Worm (Caenorhabditis elegans) whole organism, early embryonic: ENCODE data around the gene M05D6.1.

Experiments
- ama-1 ChIP-seq: fragments of 150-350 bp; optimal IDR thresholded peaks from 2 replicates; lab custom pipeline; 2014
- ets-7 ChIP-seq: sonication (generic microtip); optimal IDR thresholded peaks from 2 replicates; lab custom pipeline; 2016; ENCODE audit warnings: missing genotype, missing genetic modification characterization, missing compliant biosample characterization
- flt-1 ChIP-seq: fragments of 200-800 bp; sonication (Bioruptor generic); IDR thresholded peaks from 2 replicates; pipeline ENCODE4 v1.3.6; 2022; ENCODE audit warnings: missing genetic modification characterization, missing compliant biosample characterization
- hmg-4 ChIP-seq: fragments of 200-800 bp; sonication (Bioruptor generic); optimal IDR thresholded peaks from 2 replicates; lab custom pipeline; 2018; ENCODE audit warnings: mild to moderate bottlenecking, missing genetic modification characterization, missing compliant biosample characterization

- TF ChIP-seq hmg-4 (GFP tag; lab: Kevin White, UChicago) (no peak), ama-1 (lab: Kevin White, UChicago) (no peak), ets-7 (tag; lab: Kevin White, UChicago) (no peak), flt-1 (GFP tag; lab: Robert Waterston, UW) (no peak)
Measured at ce11 chrII:8485603-8486002, 10.4 kb upstream of the M05D6.1 start, which contains the start of gene gbh-2.
